Worm (Caenorhabditis elegans): ENCODE results near the gene mog-3.

The mog-3 gene

DNA sequence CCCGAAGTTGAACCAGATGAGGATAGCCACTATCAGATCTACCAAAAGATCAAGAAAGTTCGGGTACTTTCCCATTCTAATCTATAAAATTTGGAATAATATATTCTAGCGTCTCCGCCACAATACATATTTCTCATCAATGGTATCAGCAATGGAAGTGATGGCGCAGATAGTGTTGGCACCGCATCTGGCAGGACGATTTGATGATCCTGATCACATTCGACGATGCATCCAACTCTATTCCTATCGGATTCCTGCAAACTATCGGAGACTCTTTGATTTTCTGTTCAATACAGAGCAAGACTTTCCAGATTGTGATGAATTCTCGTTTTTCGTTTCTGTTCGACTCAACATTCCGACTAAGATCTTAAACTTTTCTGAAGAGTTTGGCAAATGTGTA, 21.0 kb downstream of the mog-3 start:
- TF ChIP-seq dao-5 (tag; optimal IDR thresholded peaks at IDR 0.05) (no peak), him-1 (tag; optimal IDR thresholded peaks at IDR 0.05) (no peak), W03F9.2 (tag; optimal IDR thresholded peaks at IDR 0.05) (no peak)

DNA sequence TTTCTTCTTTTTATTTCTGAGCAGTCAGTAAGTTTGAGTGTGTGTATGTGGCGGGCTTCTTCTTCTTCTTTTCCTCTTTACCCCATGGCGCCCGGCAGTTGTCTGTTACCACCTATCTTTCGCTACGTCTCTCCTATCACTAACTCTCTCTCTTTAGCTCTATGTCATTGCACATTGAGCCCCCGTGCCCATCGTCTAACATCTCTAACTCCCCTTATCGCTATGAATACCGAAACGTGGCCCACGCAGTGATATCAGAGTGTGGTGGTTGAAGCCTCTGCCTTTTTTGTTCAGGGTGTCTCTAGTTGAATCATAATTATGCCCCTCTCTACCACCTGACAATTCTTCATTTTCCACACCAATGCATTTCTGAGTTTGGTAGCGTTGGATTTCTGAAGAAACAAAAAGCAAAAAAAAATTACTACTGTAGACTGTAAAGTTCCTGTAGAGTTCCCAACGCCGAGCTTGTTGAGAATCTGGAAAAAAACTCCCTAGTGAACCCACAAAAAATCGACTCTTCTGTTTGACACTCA, 26.2 kb downstream of the mog-3 start:
- no peak for TF ChIP-seq him-1 (tag; optimal IDR thresholded peaks at IDR 0.05)
- TF ChIP-seq dao-5 (tag; optimal IDR thresholded peaks at IDR 0.05) = no peak
- no peak for TF ChIP-seq W03F9.2 (tag; optimal IDR thresholded peaks at IDR 0.05)

DNA sequence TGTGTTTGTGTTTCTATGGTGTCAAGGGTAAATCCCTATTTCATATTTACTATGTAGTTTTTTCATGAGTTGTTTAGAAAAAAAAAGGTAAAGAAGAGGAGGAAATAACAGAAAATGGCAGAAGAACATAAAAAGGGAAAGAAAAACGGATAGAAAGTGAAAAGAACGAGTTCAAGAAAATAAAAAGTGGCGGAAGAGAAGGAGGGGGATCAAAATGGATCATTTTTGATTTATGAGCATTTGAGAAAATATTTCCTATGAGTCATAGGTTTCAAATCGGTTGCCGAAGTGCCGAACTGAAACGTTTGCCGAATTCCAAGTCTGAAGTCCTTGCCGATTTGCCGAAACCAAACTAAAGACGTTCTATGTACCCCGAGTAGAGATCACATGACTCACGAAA, 30.4 kb downstream of the mog-3 start:
- TF ChIP-seq dao-5 (tag; optimal IDR thresholded peaks at IDR 0.05) (no peak), W03F9.2 (tag; optimal IDR thresholded peaks at IDR 0.05) (no peak), him-1 (tag; optimal IDR thresholded peaks at IDR 0.05) (no peak)

DNA sequence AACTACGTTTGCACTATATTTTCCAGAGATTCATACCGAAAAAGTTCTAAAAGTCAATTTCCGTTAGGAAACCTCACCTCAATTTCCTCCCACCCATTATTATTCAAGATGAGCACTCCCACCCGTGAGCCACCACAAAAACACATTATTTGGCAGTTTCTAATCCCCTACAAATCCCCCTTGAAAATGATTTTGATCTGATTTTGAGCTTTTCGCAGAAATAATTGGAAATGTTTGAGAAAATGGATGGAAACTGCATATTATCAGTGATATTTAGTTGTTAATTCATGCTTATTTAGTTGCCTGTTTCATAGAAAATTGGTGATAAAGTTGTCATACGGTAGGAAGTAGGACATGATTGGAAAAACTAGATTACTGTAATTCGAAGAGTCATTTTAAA, 32.1 kb downstream of the mog-3 start:
- no peak for TF ChIP-seq W03F9.2 (tag; optimal IDR thresholded peaks at IDR 0.05)
- TF ChIP-seq him-1 (tag; optimal IDR thresholded peaks at IDR 0.05) = no peak
- TF ChIP-seq dao-5 (tag; optimal IDR thresholded peaks at IDR 0.05) = no peak

DNA sequence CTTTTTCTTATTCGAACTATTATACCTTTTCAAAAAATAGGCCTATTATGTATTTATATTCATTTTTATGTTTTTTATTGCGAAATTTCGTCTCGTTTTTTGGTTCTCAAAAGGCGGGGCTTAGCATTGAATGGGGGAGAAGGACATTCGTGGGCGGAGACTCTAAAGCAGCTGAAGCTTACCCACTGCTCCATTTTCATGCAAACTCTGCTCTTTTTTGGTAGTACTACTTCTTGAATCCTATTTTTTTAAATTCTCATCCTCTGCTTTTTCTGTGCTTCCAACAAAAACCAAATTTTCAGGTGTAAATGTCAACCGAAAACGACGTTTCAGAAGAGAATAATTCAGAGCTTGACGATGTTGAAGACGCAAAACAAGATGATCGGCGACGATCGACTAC, 33.0 kb downstream of the mog-3 start, which contains the start of gene ZK121.2:
ZK121.2 (plus strand) TSS at position 301 of the 400 bp plus-strand sequence.
- TF ChIP-seq W03F9.2 (tag; optimal IDR thresholded peaks at IDR 0.05) = no peak
- no peak for TF ChIP-seq dao-5 (tag; optimal IDR thresholded peaks at IDR 0.05)
- no peak for TF ChIP-seq him-1 (tag; optimal IDR thresholded peaks at IDR 0.05)

DNA sequence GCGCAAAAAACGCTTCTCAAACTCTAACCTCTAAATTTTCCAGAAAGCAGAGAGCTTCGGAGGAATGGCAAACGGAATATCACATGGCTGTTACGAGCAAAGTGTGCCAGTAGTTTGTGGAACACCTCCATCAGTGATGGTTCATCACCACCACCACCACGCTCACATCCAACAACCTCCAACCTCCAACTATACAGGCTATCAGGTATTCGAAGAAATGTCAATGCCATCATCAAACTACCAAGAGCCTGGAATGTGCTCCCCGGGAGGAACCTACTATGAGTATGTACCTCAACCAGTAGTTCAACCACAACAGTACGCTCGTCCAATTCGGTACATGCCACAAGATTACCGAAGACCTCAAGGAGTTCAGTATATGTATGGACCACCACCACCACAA, 35.2 kb downstream of the mog-3 start:
- TF ChIP-seq dao-5 (tag; optimal IDR thresholded peaks at IDR 0.05) = no peak

DNA sequence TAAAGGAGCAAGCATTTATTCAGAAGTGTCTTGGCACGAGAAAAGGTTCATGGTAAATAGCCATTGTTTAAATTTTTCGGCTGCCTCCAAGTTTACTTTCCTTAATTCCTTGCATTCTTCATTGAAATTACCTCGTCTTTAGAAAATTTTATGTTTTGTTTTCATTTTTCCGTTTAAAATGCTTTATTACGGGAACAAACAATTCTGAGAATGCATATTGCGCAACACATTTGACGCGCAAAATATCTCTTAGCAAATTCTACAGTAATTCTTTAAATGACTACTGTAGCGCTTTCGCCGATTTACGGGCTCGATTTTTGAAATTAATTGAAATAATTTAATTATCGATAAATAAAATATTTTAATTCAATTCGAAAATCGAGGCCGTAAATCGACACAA, 36.2 kb downstream of the mog-3 start:
- TF ChIP-seq W03F9.2 (tag; optimal IDR thresholded peaks at IDR 0.05) = no peak
- no peak for TF ChIP-seq dao-5 (tag; optimal IDR thresholded peaks at IDR 0.05)
- no peak for TF ChIP-seq him-1 (tag; optimal IDR thresholded peaks at IDR 0.05)

DNA sequence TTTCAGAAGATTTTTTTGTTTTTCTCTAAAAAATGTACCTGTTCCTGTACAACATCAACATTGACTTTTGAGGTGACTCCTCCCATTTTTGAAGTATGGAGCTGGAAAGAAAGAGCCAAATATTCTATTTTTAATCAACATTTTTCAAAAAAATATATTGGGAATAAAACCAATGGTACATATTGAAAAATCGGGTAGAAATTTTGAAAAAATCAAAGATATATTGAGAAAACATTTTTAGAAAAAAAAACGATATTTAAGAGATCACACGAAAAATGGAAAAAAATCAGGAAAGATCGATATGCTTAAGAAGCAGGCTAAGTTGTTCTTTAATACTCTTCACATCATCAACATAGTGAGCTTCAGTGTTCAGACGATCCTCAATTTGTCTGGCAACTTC, 37.6 kb downstream of the mog-3 start, which contains the start of gene glrx-21:
glrx-21 (minus strand) TSS at position 101 of the 400 bp plus-strand sequence.
- TF ChIP-seq him-1 (tag; optimal IDR thresholded peaks at IDR 0.05) (no peak), W03F9.2 (tag; optimal IDR thresholded peaks at IDR 0.05) (no peak), dao-5 (tag; optimal IDR thresholded peaks at IDR 0.05) (no peak)

DNA sequence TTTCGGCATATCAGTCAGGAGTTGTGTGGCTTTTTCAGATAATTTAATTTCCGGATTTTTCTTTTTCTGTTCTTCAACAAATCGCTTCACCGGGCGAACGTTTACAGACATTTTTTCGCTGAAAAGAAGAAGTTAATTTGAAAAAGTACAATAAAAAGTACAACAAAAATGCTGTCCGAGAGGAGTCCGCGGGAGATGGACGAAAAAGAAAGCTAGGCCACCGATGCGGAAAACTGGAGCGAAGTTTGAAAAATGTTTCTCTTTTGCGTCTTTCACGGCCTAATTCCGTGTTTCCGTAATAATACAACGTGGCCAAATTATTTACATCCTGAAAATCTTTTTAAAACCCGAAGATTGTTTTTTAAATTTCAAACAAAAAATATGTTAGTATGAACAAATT, 40.9 kb downstream of the mog-3 start, which contains the start of gene thoc-5:
thoc-5 (minus strand) TSS at position 152 of the 400 bp plus-strand sequence.
- TF ChIP-seq him-1 (tag; optimal IDR thresholded peaks at IDR 0.05) (peak; percentile 18), dao-5 (tag; optimal IDR thresholded peaks at IDR 0.05) (no peak), W03F9.2 (tag; optimal IDR thresholded peaks at IDR 0.05) (peak; percentile 70)

All from whole organism, L4/young adult.